Fruit fly (Drosophila melanogaster) whole organism, wandering third instar larva: ENCODE data around the gene bbg.

ENCODE experiments used
- Abd-B ChIP-seq: fragments of >200 bp; optimal IDR thresholded peaks from 2 replicates; lab custom pipeline; 2017; ENCODE audit warnings: missing biosample characterization, missing genetic modification characterization
- CG32264 ChIP-seq: fragments of 200-800 bp; sonication (Bioruptor generic); optimal IDR thresholded peaks from 2 replicates; lab custom pipeline; 2016; ENCODE audit warnings: missing biosample characterization, missing genetic modification characterization
- CG9705 ChIP-seq: fragments of 200-800 bp; sonication (Bioruptor generic); optimal IDR thresholded peaks from 2 replicates; lab custom pipeline; 2018; ENCODE audit warnings: missing biosample characterization, mild to moderate bottlenecking, missing genetic modification characterization
- CrebA ChIP-seq: fragments of 200-800 bp; sonication (Bioruptor generic); optimal IDR thresholded peaks from 2 replicates; lab custom pipeline; 2016; ENCODE audit warnings: missing biosample characterization, mild to moderate bottlenecking, missing genetic modification characterization, borderline replicate concordance
- Dfd ChIP-seq: fragments of >200 bp; optimal IDR thresholded peaks from 2 replicates; lab custom pipeline; 2017; ENCODE audit warnings: missing biosample characterization, missing genetic modification characterization
- Dif ChIP-seq: fragments of 200-275, 200-300 bp; sonication (Bioruptor generic); optimal IDR thresholded peaks from 2 replicates; lab custom pipeline; 2018; ENCODE audit warnings: missing biosample characterization, missing genetic modification characterization; ENCODE audit not compliant: partially characterized antibody
- GATAd ChIP-seq: sonication (Bioruptor generic); optimal IDR thresholded peaks from 2 replicates; lab custom pipeline; 2016; ENCODE audit warnings: missing biosample characterization, missing genetic modification characterization
- HLH106 ChIP-seq: fragments of 200-800 bp; optimal IDR thresholded peaks from 3 replicates; lab custom pipeline; 2019; ENCODE audit warnings: missing biosample characterization, mild to moderate bottlenecking, missing genetic modification characterization, moderate library complexity
- Hnf4 ChIP-seq: fragments of 200-800 bp; sonication (Bioruptor generic); optimal IDR thresholded peaks from 2 replicates; lab custom pipeline; 2016; ENCODE audit warnings: missing biosample characterization, mild to moderate bottlenecking, missing genetic modification characterization
- Hr78 ChIP-seq: fragments of >200 bp; optimal IDR thresholded peaks from 2 replicates; lab custom pipeline; 2017; ENCODE audit warnings: missing biosample characterization, missing genetic modification characterization
- Hr83 ChIP-seq: fragments of 200-300 bp; sonication (Bioruptor generic); optimal IDR thresholded peaks from 2 replicates; lab custom pipeline; 2016; ENCODE audit warnings: missing biosample characterization, mild to moderate bottlenecking, missing genetic modification characterization, moderate library complexity; ENCODE audit not compliant: poor library complexity, severe bottlenecking
- Jra ChIP-seq: sonication (Bioruptor generic); optimal IDR thresholded peaks from 2 replicates; lab custom pipeline; 2016; ENCODE audit warnings: missing biosample characterization, missing genetic modification characterization
- Mio ChIP-seq: sonication (Bioruptor generic); optimal IDR thresholded peaks from 2 replicates; lab custom pipeline; 2016; ENCODE audit warnings: missing biosample characterization, missing genetic modification characterization
- Myc ChIP-seq: fragments of >200 bp; optimal IDR thresholded peaks from 2 replicates; lab custom pipeline; 2017
- N ChIP-seq: fragments of >200 bp; optimal IDR thresholded peaks from 2 replicates; lab custom pipeline; 2018; ENCODE audit warnings: missing biosample characterization, missing external identifiers, missing genetic modification characterization
- OdsH ChIP-seq: fragments of 200-800 bp; sonication (Bioruptor generic); optimal IDR thresholded peaks from 2 replicates; lab custom pipeline; 2016; ENCODE audit warnings: missing biosample characterization, mild to moderate bottlenecking, missing genetic modification characterization
- Rel ChIP-seq, 2 experiments: fragments of 200-800 bp; sonication (Bioruptor generic) in 1 of 2; optimal IDR thresholded peaks; 2 replicates in 1 of 2; 3 replicates in 1 of 2; lab custom pipeline; 2016 to 2019; ENCODE audit warnings: mild to moderate bottlenecking in 2 of 2, missing biosample characterization in 2 of 2, missing genetic modification characterization in 2 of 2, moderate library complexity in 1 of 2
- Sp1 ChIP-seq: fragments of 200-800 bp; sonication (Bioruptor generic); optimal IDR thresholded peaks from 3 replicates; lab custom pipeline; 2019; ENCODE audit warnings: missing biosample characterization, mild to moderate bottlenecking, missing genetic modification characterization, moderate library complexity
- Vsx2 ChIP-seq: fragments of 200-300, 225-300 bp; sonication (Bioruptor generic); optimal IDR thresholded peaks from 2 replicates; lab custom pipeline; 2018; ENCODE audit warnings: missing biosample characterization, missing genetic modification characterization; ENCODE audit not compliant: partially characterized antibody
- br ChIP-seq: fragments of 200-800 bp; sonication (Bioruptor generic); optimal IDR thresholded peaks from 2 replicates; lab custom pipeline; 2016; ENCODE audit warnings: missing biosample characterization, missing genetic modification characterization
- brk ChIP-seq: fragments of 200-800 bp; sonication (Bioruptor generic); optimal IDR thresholded peaks from 2 replicates; lab custom pipeline; 2016; ENCODE audit warnings: missing biosample characterization, mild to moderate bottlenecking, missing genetic modification characterization
- dl ChIP-seq, 2 experiments: fragments of 175-275, 200-275 bp in 1 of 2; fragments of 200-275 bp in 1 of 2; sonication (Bioruptor generic); optimal IDR thresholded peaks; lab custom pipeline; 2018; ENCODE audit warnings: mild to moderate bottlenecking in 2 of 2, missing biosample characterization in 2 of 2, missing genetic modification characterization in 2 of 2, moderate library complexity in 2 of 2; ENCODE audit not compliant: partially characterized antibody in 2 of 2, insufficient read depth in 1 of 2
- dmrt93B ChIP-seq: fragments of 200-800 bp; sonication (Bioruptor generic); optimal IDR thresholded peaks from 2 replicates; lab custom pipeline; 2018; ENCODE audit warnings: missing biosample characterization, mild to moderate bottlenecking, missing genetic modification characterization
- dsf ChIP-seq: sonication (Bioruptor generic); optimal IDR thresholded peaks from 2 replicates; lab custom pipeline; 2016; ENCODE audit warnings: missing biosample characterization, missing genetic modification characterization, borderline replicate concordance
- ey ChIP-seq: fragments of 200-800 bp; sonication (Bioruptor generic); optimal IDR thresholded peaks from 2 replicates; lab custom pipeline; 2016; ENCODE audit warnings: missing biosample characterization, missing genetic modification characterization
- foxo ChIP-seq, 2 experiments: fragments of 200-800 bp; sonication (Bioruptor generic); optimal IDR thresholded peaks; 2 replicates in 1 of 2; 3 replicates in 1 of 2; lab custom pipeline; 2016 to 2017; ENCODE audit warnings: missing biosample characterization in 2 of 2, missing genetic modification characterization in 2 of 2
- fru ChIP-seq: fragments of 200-800 bp; sonication (Bioruptor generic); optimal IDR thresholded peaks from 3 replicates; lab custom pipeline; 2016; ENCODE audit warnings: missing biosample characterization, mild to moderate bottlenecking, missing genetic modification characterization
- h ChIP-seq: fragments of 200-800 bp; sonication (Bioruptor generic); optimal IDR thresholded peaks from 3 replicates; lab custom pipeline; 2016; ENCODE audit warnings: missing biosample characterization, mild to moderate bottlenecking, missing genetic modification characterization
- jim ChIP-seq: fragments of 175-275, 200-325 bp; sonication (Bioruptor generic); optimal IDR thresholded peaks from 2 replicates; lab custom pipeline; 2016; ENCODE audit warnings: missing biosample characterization, mild to moderate bottlenecking, missing genetic modification characterization
- lola ChIP-seq: fragments of >200 bp; optimal IDR thresholded peaks from 2 replicates; lab custom pipeline; 2017; ENCODE audit warnings: missing biosample characterization, missing genetic modification characterization
- pan ChIP-seq: fragments of >200 bp; optimal IDR thresholded peaks from 2 replicates; lab custom pipeline; 2017
- psq ChIP-seq: fragments of 200-800 bp; sonication (Bioruptor generic); optimal IDR thresholded peaks from 3 replicates; lab custom pipeline; 2017; ENCODE audit warnings: missing biosample characterization, mild to moderate bottlenecking, missing genetic modification characterization, moderate library complexity
- rgr ChIP-seq: fragments of 200-800 bp; sonication (Bioruptor generic); optimal IDR thresholded peaks from 3 replicates; lab custom pipeline; 2016; ENCODE audit warnings: missing biosample characterization, mild to moderate bottlenecking, missing genetic modification characterization
- sage ChIP-seq: fragments of 200-800 bp; sonication (Bioruptor generic); optimal IDR thresholded peaks from 2 replicates; lab custom pipeline; 2016; ENCODE audit warnings: missing biosample characterization, mild to moderate bottlenecking, missing genetic modification characterization
- sv ChIP-seq: fragments of 200-800 bp; sonication (Bioruptor generic); optimal IDR thresholded peaks from 3 replicates; lab custom pipeline; 2016; ENCODE audit warnings: missing biosample characterization, missing genetic modification characterization
- tai ChIP-seq: sonication (Bioruptor generic); optimal IDR thresholded peaks from 2 replicates; lab custom pipeline; 2016; ENCODE audit warnings: missing biosample characterization, missing genetic modification characterization
- usp ChIP-seq: fragments of >200 bp; optimal IDR thresholded peaks from 2 replicates; lab custom pipeline; 2017; ENCODE audit warnings: missing biosample characterization, missing genetic modification characterization
- woc ChIP-seq: sonication (Bioruptor generic); optimal IDR thresholded peaks from 2 replicates; lab custom pipeline; 2016; ENCODE audit warnings: missing biosample characterization, mild to moderate bottlenecking, missing genetic modification characterization

bbg gene

dm6 chr3L:14389242-14389641 is 146.8 kb downstream of the bbg start:
- TF ChIP-seq tai (no peak), h (GFP tag; lab: Kevin White, UChicago) (no peak), fru (GFP tag; lab: Kevin White, UChicago) (no peak), Rel (GFP tag; optimal IDR thresholded peaks at IDR 0.05; lab: Kevin White, UChicago) (no peak), Rel (tag; optimal IDR thresholded peaks at IDR 0.05; lab: Kevin White, UChicago) (no peak), Abd-B (no peak), Dif (no peak), Dfd (GFP tag; lab: Kevin White, UChicago) (no peak), N (no peak), brk (GFP tag; lab: Kevin White, UChicago) (no peak), woc (GFP tag; lab: Kevin White, UChicago) (no peak)

DNA sequence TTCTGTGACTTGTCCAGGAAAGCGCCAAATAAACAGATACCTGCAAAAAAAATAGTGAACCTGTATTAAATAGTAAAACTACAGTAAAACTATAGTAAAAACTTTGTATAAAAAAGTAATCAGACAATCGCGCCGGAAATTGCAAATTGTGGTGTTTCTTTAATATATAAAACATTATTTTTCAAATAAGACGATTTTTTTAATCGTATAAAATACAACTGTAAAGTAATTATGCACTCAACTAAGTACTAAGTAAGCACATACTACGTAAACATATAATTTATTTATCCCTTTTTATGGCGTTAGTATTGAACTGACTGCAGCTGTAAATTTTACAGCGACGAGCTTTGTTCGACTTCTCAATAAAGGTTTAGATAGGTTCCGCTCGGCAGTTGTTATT is 154.6 kb downstream of the bbg start, which contains the start of gene CG43120:
CG43120 (plus strand) TSS at position 391 of the 400 bp plus-strand sequence.
- TF ChIP-seq rgr, result peak; percentile 43
- TF ChIP-seq psq (GFP tag; lab: Kevin White, UChicago), result peak; percentile 32
- peak; percentile 60 for TF ChIP-seq fru (GFP tag; lab: Kevin White, UChicago)
- TF ChIP-seq HLH106 (tag; lab: Kevin White, UChicago), result peak; percentile 51
- TF ChIP-seq dmrt93B, result peak; percentile 30
- peak; percentile 33 for TF ChIP-seq ey
- TF ChIP-seq tai, result no peak
- TF ChIP-seq foxo (GFP tag; optimal IDR thresholded peaks at IDR 0.05; lab: Kevin White, UChicago), result peak in 1 of 2 experiments; percentile 36
- no peak for TF ChIP-seq Dif
- TF ChIP-seq Abd-B, result no peak
- TF ChIP-seq Hr83 (GFP tag; lab: Kevin White, UChicago), result no peak
- TF ChIP-seq sage (GFP tag; lab: Kevin White, UChicago), result no peak
- peak; percentile 57 for TF ChIP-seq Sp1 (GFP tag; lab: Kevin White, UChicago)
- TF ChIP-seq dsf (GFP tag; lab: Kevin White, UChicago), result no peak
- TF ChIP-seq h (GFP tag; lab: Kevin White, UChicago), result peak; percentile 57
- peak; percentile 50 for TF ChIP-seq OdsH
- TF ChIP-seq usp, result no peak
- TF ChIP-seq Rel (GFP tag; optimal IDR thresholded peaks at IDR 0.05; lab: Kevin White, UChicago), result no peak
- no peak for TF ChIP-seq Rel (tag; optimal IDR thresholded peaks at IDR 0.05; lab: Kevin White, UChicago)
- no peak for TF ChIP-seq brk (GFP tag; lab: Kevin White, UChicago)

DNA sequence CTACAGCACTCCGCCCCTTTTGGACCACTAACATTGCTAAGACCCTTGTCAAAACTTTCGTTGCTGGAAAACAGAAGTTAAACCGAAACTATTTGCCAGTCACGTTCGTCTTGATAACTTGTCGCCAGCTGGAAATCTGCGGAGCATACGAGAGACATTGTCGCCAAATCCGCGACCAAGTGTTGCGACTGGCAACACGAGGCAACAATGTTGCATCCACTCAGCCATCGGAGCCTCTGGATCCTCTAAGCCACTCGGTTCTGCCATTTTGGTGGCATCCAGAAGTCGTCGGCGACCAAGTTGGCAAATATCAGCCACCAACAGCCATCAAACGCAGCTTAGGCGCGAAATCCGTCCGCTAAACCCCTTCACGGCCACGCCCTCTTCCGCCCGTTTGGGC is 160.2 kb downstream of the bbg start:
- TF ChIP-seq OdsH, result no peak
- TF ChIP-seq CG9705 (GFP tag; lab: Kevin White, UChicago), result no peak
- no peak for TF ChIP-seq fru (GFP tag; lab: Kevin White, UChicago)
- no peak for TF ChIP-seq CrebA

DNA sequence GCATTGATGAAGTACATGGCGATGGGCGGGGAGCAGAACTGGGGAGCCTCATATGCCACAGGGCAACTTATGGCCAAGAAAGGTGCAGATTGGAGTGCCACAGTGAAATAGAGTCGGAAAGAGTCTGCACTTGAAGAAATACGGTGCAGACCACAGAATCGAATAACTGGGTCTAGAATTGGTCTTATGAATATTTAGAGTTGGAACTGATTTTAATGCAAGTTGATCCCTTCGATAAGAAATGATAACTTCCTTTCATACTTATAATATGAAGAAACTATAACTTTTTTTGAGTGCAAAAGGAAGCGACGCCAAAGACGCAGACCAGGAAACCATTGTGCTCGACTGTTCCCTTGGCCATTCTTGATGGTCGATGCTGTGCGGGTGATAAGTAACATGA is 161.6 kb downstream of the bbg start:
- no peak for TF ChIP-seq pan
- TF ChIP-seq Mio, result no peak
- peak; percentile 71 for TF ChIP-seq ey
- TF ChIP-seq jim (GFP tag; lab: Kevin White, UChicago), result no peak
- TF ChIP-seq dmrt93B, result no peak
- TF ChIP-seq br (GFP tag; lab: Kevin White, UChicago), result peak; percentile 65
- TF ChIP-seq sage (GFP tag; lab: Kevin White, UChicago), result no peak
- peak; percentile 63 for TF ChIP-seq HLH106 (tag; lab: Kevin White, UChicago)
- no peak for TF ChIP-seq GATAd
- peak; percentile 76 for TF ChIP-seq h (GFP tag; lab: Kevin White, UChicago)
- TF ChIP-seq tai, result no peak
- TF ChIP-seq CG32264 (GFP tag; lab: Kevin White, UChicago), result no peak
- TF ChIP-seq rgr, result peak; percentile 59
- peak; percentile 52 for TF ChIP-seq Hnf4 (GFP tag; lab: Kevin White, UChicago)
- no peak for TF ChIP-seq Vsx2 (GFP tag; lab: Kevin White, UChicago)
- no peak for TF ChIP-seq Myc (lab: Kevin White, UChicago)
- no peak for TF ChIP-seq CG9705 (GFP tag; lab: Kevin White, UChicago)
- TF ChIP-seq Jra (GFP tag; lab: Kevin White, UChicago), result no peak
- no peak for TF ChIP-seq sv (GFP tag; lab: Kevin White, UChicago)
- TF ChIP-seq woc (GFP tag; lab: Kevin White, UChicago), result peak; percentile 50
- TF ChIP-seq dsf (GFP tag; lab: Kevin White, UChicago), result no peak
- no peak for TF ChIP-seq Dif
- TF ChIP-seq brk (GFP tag; lab: Kevin White, UChicago), result no peak
- peak; percentile 75 for TF ChIP-seq fru (GFP tag; lab: Kevin White, UChicago)
- TF ChIP-seq Dfd (GFP tag; lab: Kevin White, UChicago), result no peak
- peak; percentile 69 for TF ChIP-seq OdsH
- no peak for TF ChIP-seq Hr78 (GFP tag; lab: Kevin White, UChicago)
- TF ChIP-seq lola (GFP tag; lab: Kevin White, UChicago), result no peak
- no peak for TF ChIP-seq Rel (GFP tag; optimal IDR thresholded peaks at IDR 0.05; lab: Kevin White, UChicago)
- no peak for TF ChIP-seq Rel (tag; optimal IDR thresholded peaks at IDR 0.05; lab: Kevin White, UChicago)
- peak; percentile 72 for TF ChIP-seq Sp1 (GFP tag; lab: Kevin White, UChicago)
- TF ChIP-seq Hr83 (GFP tag; lab: Kevin White, UChicago), result no peak
- no peak for TF ChIP-seq dl (GFP tag; optimal IDR thresholded peaks at IDR 0.05; lab: Kevin White, UChicago; ENCODE audit: insufficient read depth in 1 of 2, partially characterized antibody in 2 of 2)
- TF ChIP-seq Abd-B, result no peak
- TF ChIP-seq foxo (GFP tag; optimal IDR thresholded peaks at IDR 0.05; lab: Kevin White, UChicago), result peak in 1 of 2 experiments; percentile 65
- peak; percentile 62 for TF ChIP-seq psq (GFP tag; lab: Kevin White, UChicago)
- TF ChIP-seq usp, result no peak
- no peak for TF ChIP-seq CrebA
- no peak for TF ChIP-seq N
